Fruit fly (Drosophila melanogaster) whole organism, embryonic: ENCODE measurements around the gene Ctr1A.
A peak's percentile ranks its signal among the peaks of the same experiment; 100 is the strongest.

Experiments
- Aef1 ChIP-seq: fragments of 200-800 bp; sonication (Bioruptor generic); IDR thresholded peaks from 3 replicates; pipeline ENCODE4 v1.3.6; 2022; ENCODE audit warnings: missing biosample characterization, missing genetic modification characterization
- Asciz ChIP-seq: fragments of 200-800 bp; sonication (Bioruptor generic); optimal IDR thresholded peaks from 2 replicates; lab custom pipeline; 2017; ENCODE audit warnings: missing biosample characterization, mild to moderate bottlenecking, missing genetic modification characterization, missing genetic modification reagents
- CG10366 ChIP-seq: fragments of 200-800 bp; sonication (Bioruptor generic); IDR thresholded peaks from 2 replicates; pipeline ENCODE4 v1.3.6; 2022; ENCODE audit warnings: missing biosample characterization, missing genetic modification characterization
- CG10654 ChIP-seq: fragments of 200-800 bp; sonication (Bioruptor generic); optimal IDR thresholded peaks from 2 replicates; lab custom pipeline; 2016; ENCODE audit warnings: missing biosample characterization, missing genetic modification characterization
- CG11085 ChIP-seq: fragments of 200-800 bp; sonication (Bioruptor generic); IDR thresholded peaks from 2 replicates; pipeline ENCODE4 v1.3.6; 2022; ENCODE audit warnings: missing biosample characterization, missing genetic modification characterization
- CG14014 ChIP-seq: fragments of 200-800 bp; sonication (Bioruptor generic); IDR thresholded peaks from 2 replicates; pipeline ENCODE4 v1.3.6; 2022; ENCODE audit warnings: missing biosample characterization, missing genetic modification characterization
- CG14050 ChIP-seq: fragments of 200-800 bp; sonication (Bioruptor generic); IDR thresholded peaks from 3 replicates; pipeline ENCODE4 v1.3.6; 2022; ENCODE audit warnings: missing biosample characterization, missing genetic modification characterization
- CG1603 ChIP-seq: fragments of 200-800 bp; sonication (Bioruptor generic); optimal IDR thresholded peaks from 2 replicates; lab custom pipeline; 2019; ENCODE audit warnings: missing biosample characterization, mild to moderate bottlenecking, missing genetic modification characterization, moderate library complexity
- CG17328 ChIP-seq: fragments of 200-800 bp; sonication (Bioruptor generic); IDR thresholded peaks from 2 replicates; pipeline ENCODE4 v1.3.6; 2022; ENCODE audit warnings: missing biosample characterization, missing genetic modification characterization
- CG18011 ChIP-seq: fragments of 200-800 bp; sonication (Bioruptor generic); optimal IDR thresholded peaks from 2 replicates; lab custom pipeline; 2017; ENCODE audit warnings: missing biosample characterization, missing genetic modification characterization, mild to moderate bottlenecking, moderate library complexity, missing genotype
- CG2712 ChIP-seq: fragments of 200-800 bp; optimal IDR thresholded peaks from 3 replicates; lab custom pipeline; 2019; ENCODE audit warnings: missing biosample characterization, mild to moderate bottlenecking, missing genetic modification characterization, moderate library complexity
- CG6254 ChIP-seq: fragments of 200-800 bp; sonication (Bioruptor generic); optimal IDR thresholded peaks from 3 replicates; lab custom pipeline; 2017; ENCODE audit warnings: mild to moderate bottlenecking, missing biosample characterization, missing genetic modification reagents, missing genetic modification characterization
- CG7786 ChIP-seq: fragments of 200-800 bp; sonication (Bioruptor generic); optimal IDR thresholded peaks from 2 replicates; lab custom pipeline; 2016; ENCODE audit warnings: missing biosample characterization, missing genetic modification characterization
- CG9932 ChIP-seq: fragments of 200-800 bp; sonication (Bioruptor generic); IDR thresholded peaks from 2 replicates; pipeline ENCODE4 v1.3.6; 2022; ENCODE audit warnings: missing biosample characterization, missing genetic modification characterization
- CHES-1-like ChIP-seq: fragments of 200-800 bp; sonication (Bioruptor generic); optimal IDR thresholded peaks from 2 replicates; lab custom pipeline; 2016; ENCODE audit warnings: missing biosample characterization, missing genetic modification characterization
- Drgx ChIP-seq: fragments of 200-800 bp; sonication (Bioruptor generic); IDR thresholded peaks from 2 replicates; pipeline ENCODE4 v1.3.6; 2022; ENCODE audit warnings: missing biosample characterization, missing genetic modification characterization
- Fer1 ChIP-seq: fragments of 200-800 bp; sonication (Bioruptor generic); optimal IDR thresholded peaks from 2 replicates; lab custom pipeline; 2017; ENCODE audit warnings: missing biosample characterization, mild to moderate bottlenecking, missing genetic modification characterization
- Fer3 ChIP-seq: fragments of 200-800 bp; sonication (Bioruptor generic); optimal IDR thresholded peaks from 2 replicates; lab custom pipeline; 2018; ENCODE audit warnings: missing biosample characterization, mild to moderate bottlenecking, missing genetic modification characterization, moderate library complexity
- Hr51 ChIP-seq, 2 experiments: fragments of 200-800 bp; sonication (Bioruptor generic); optimal IDR thresholded peaks; 2 replicates in 1 of 2; 3 replicates in 1 of 2; lab custom pipeline; 2016 to 2018; ENCODE audit warnings: missing biosample characterization in 2 of 2, missing genetic modification characterization in 2 of 2, mild to moderate bottlenecking in 1 of 2, moderate library complexity in 1 of 2
- Hsf ChIP-seq: fragments of 200-800 bp; sonication (Bioruptor generic); optimal IDR thresholded peaks from 3 replicates; lab custom pipeline; 2016; ENCODE audit warnings: missing biosample characterization, missing genetic modification characterization
- Ptx1 ChIP-seq: fragments of 200-800 bp; sonication (Bioruptor generic); IDR thresholded peaks from 2 replicates; pipeline ENCODE4 v1.3.6; 2022; ENCODE audit warnings: missing biosample characterization, missing genetic modification characterization
- Rfx ChIP-seq: fragments of 200-800 bp; sonication (Bioruptor generic); IDR thresholded peaks from 2 replicates; pipeline ENCODE4 v1.3.6; 2022; ENCODE audit warnings: missing biosample characterization, missing genetic modification characterization
- Six4 ChIP-seq: fragments of 200-800 bp; sonication (Bioruptor generic); optimal IDR thresholded peaks from 2 replicates; lab custom pipeline; 2016; ENCODE audit warnings: missing biosample characterization, missing genetic modification characterization
- Sox102F ChIP-seq: fragments of 200-800 bp; sonication (Bioruptor generic); optimal IDR thresholded peaks from 2 replicates; lab custom pipeline; 2018; ENCODE audit warnings: missing biosample characterization, mild to moderate bottlenecking, missing genetic modification characterization, moderate library complexity
- Taf1 ChIP-seq: fragments of 200-800 bp; sonication (Bioruptor generic); IDR thresholded peaks from 2 replicates; pipeline ENCODE4 v1.3.6; 2022; ENCODE audit warnings: missing biosample characterization, missing genetic modification characterization
- Xrp1 ChIP-seq: fragments of 200-800 bp; sonication (Bioruptor generic); IDR thresholded peaks from 2 replicates; pipeline ENCODE4 v1.3.6; 2022; ENCODE audit warnings: missing biosample characterization, missing genetic modification characterization
- bsh ChIP-seq, 2 experiments: fragments of 200-800 bp; sonication (Bioruptor generic); optimal IDR thresholded peaks; 2 replicates each; lab custom pipeline; 2017 to 2018; ENCODE audit warnings: mild to moderate bottlenecking in 2 of 2, missing biosample characterization in 2 of 2, missing genetic modification characterization in 2 of 2, moderate library complexity in 1 of 2
- eve ChIP-seq, 2 experiments: fragments of >200 bp; optimal IDR thresholded peaks; 2 replicates each; lab custom pipeline; 2017; ENCODE audit warnings: missing biosample characterization in 2 of 2, missing genetic modification characterization in 2 of 2
- hkb ChIP-seq, 2 experiments: fragments of 200-800 bp in 1 of 2; fragments of >200 bp in 1 of 2; sonication (Bioruptor generic) in 1 of 2; IDR thresholded peaks in 1 of 2; optimal IDR thresholded peaks in 1 of 2; 2 replicates each; pipeline versions ENCODE4 v1.3.6 to Lab custom; 2017 to 2022; ENCODE audit warnings: missing biosample characterization in 1 of 2, missing genetic modification characterization in 1 of 2
- insv ChIP-seq, 2 experiments: fragments of 200-800 bp; sonication (Bioruptor generic); optimal IDR thresholded peaks; 3 replicates each; lab custom pipeline; 2016 to 2018; ENCODE audit warnings: missing biosample characterization in 2 of 2, missing genetic modification characterization in 2 of 2
- jumu ChIP-seq: fragments of 200-800 bp; sonication (Bioruptor generic); optimal IDR thresholded peaks from 3 replicates; lab custom pipeline; 2016; ENCODE audit warnings: missing biosample characterization, missing genetic modification characterization
- pho ChIP-seq: fragments of 200-800 bp; sonication (Bioruptor generic); optimal IDR thresholded peaks from 2 replicates; lab custom pipeline; 2016; ENCODE audit warnings: missing biosample characterization, missing genetic modification characterization
- ranshi ChIP-seq: fragments of 200-800 bp; sonication (Bioruptor generic); IDR thresholded peaks from 2 replicates; pipeline ENCODE4 v1.3.6; 2022; ENCODE audit warnings: missing biosample characterization, missing genetic modification characterization
- row ChIP-seq: fragments of 200-800 bp; sonication (Bioruptor generic); IDR thresholded peaks from 3 replicates; pipeline ENCODE4 v1.3.6; 2022; ENCODE audit warnings: missing biosample characterization, missing genetic modification characterization
- sr ChIP-seq: fragments of 200-800 bp; sonication (Bioruptor generic); IDR thresholded peaks from 3 replicates; pipeline ENCODE4 v1.3.6; 2022; ENCODE audit warnings: missing biosample characterization, missing genetic modification characterization
- ssp ChIP-seq: fragments of 200-800 bp; sonication (Bioruptor generic); IDR thresholded peaks from 2 replicates; pipeline ENCODE4 v1.3.6; 2022; ENCODE audit warnings: missing biosample characterization, missing genetic modification characterization
- ttk ChIP-seq: fragments of 200-800 bp; sonication (Bioruptor generic); IDR thresholded peaks from 2 replicates; pipeline ENCODE4 v2.1.2; 2022; ENCODE audit warnings: missing biosample characterization, missing genetic modification characterization
- vnd ChIP-seq: fragments of 200-800 bp; sonication (Bioruptor generic); IDR thresholded peaks from 3 replicates; pipeline ENCODE4 v1.3.6; 2022; ENCODE audit warnings: missing biosample characterization, missing genetic modification characterization; ENCODE audit not compliant: partially characterized antibody

Ctr1A gene

dm6 chrX:6662876-6663551 is 1.6 kb downstream of the Ctr1A start (continued):
- TF ChIP-seq CG11085 (GFP tag; lab: Robert Waterston, UW) (peak; percentile 12; the same call in 1 of the 2 replicates), CG10654 (peak; percentile 22), insv (GFP tag; optimal IDR thresholded peaks at IDR 0.05; lab: Kevin White, UChicago) (no peak), hkb (optimal IDR thresholded peaks at IDR 0.05; lab: Kevin White, UChicago) (no peak), hkb (GFP tag; IDR thresholded peaks at IDR 0.05; lab: Robert Waterston, UW) (peak; percentile 52), eve (GFP tag; optimal IDR thresholded peaks at IDR 0.05; lab: Kevin White, UChicago) (peak in 1 of 2 experiments; percentile 59), ssp (peak; percentile 40; the same call in 1 of the 2 replicates), CHES-1-like (GFP tag; lab: Kevin White, UChicago) (peak; percentile 42), Asciz (GFP tag; lab: Kevin White, UChicago) (peak; percentile 31), jumu (peak; percentile 29), CG17328 (GFP tag; lab: Robert Waterston, UW) (peak; percentile 35; the same call in 1 of the 2 replicates), vnd (no peak), CG7786 (peak; percentile 49), Rfx (GFP tag; lab: Robert Waterston, UW) (peak; percentile 76; the same call in 1 of the 2 replicates), Fer3 (tag; lab: Kevin White, UChicago) (peak; percentile 16), CG10366 (GFP tag; lab: Robert Waterston, UW) (peak; percentile 24; the same call in 1 of the 2 replicates), CG14014 (GFP tag; lab: Robert Waterston, UW) (peak; percentile 56; the same call in 1 of the 2 replicates), CG2712 (tag; lab: Kevin White, UChicago) (peak; percentile 18), ranshi (peak; percentile 38; the same call in 1 of the 2 replicates), CG6254 (GFP tag; lab: Kevin White, UChicago) (peak; percentile 10), Sox102F (GFP tag; lab: Kevin White, UChicago) (peak; percentile 18), pho (GFP tag; lab: Kevin White, UChicago) (peak; percentile 48), Xrp1 (GFP tag; lab: Robert Waterston, UW) (peak; percentile 46; the same call in 1 of the 2 replicates), Taf1 (GFP tag; lab: Robert Waterston, UW) (no peak), Hsf (peak; percentile 29), Aef1 (GFP tag; lab: Robert Waterston, UW) (peak; percentile 37; the same call in 1 of the 3 replicates), Ptx1 (GFP tag; lab: Robert Waterston, UW) (peak; percentile 63; the same call in 1 of the 2 replicates), CG9932 (GFP tag; lab: Robert Waterston, UW) (peak; percentile 58; the same call in 1 of the 2 replicates), row (GFP tag; lab: Robert Waterston, UW) (peak; percentile 68), CG14050 (peak; percentile 32; the same call in 1 of the 3 replicates), Drgx (peak; percentile 78), CG1603 (peak; percentile 41), Fer1 (GFP tag; lab: Kevin White, UChicago) (peak; percentile 43), ttk (GFP tag; lab: Robert Waterston, UW) (peak; percentile 35; the same call in 1 of the 2 replicates), Hr51 (GFP tag; optimal IDR thresholded peaks at IDR 0.05; lab: Kevin White, UChicago) (peak in 1 of 2 experiments; percentile 44), Six4 (GFP tag; lab: Kevin White, UChicago) (no peak), bsh (GFP tag; optimal IDR thresholded peaks at IDR 0.05; lab: Kevin White, UChicago) (peak in 1 of 2 experiments; percentile 8)
- TF ChIP-seq, all 482 proteins: peak for 164

dm6 chrX:6663976-6664375 is 2.5 kb downstream of the Ctr1A start:
- TF ChIP-seq sr (GFP tag; lab: Robert Waterston, UW) (no peak), CG18011 (GFP tag; lab: Kevin White, UChicago) (peak; percentile 92)
